Worm (Caenorhabditis elegans) whole organism, mixed stage, embryonic: Measurements from ENCODE around the gene cdh-7.

ENCODE experiments used
- blmp-1 ChIP-seq: fragments of 150-350 bp; optimal IDR thresholded peaks from 2 replicates; lab custom pipeline; 2014; ENCODE audit warnings: missing biosample characterization, missing genetic modification characterization
- ceh-43 ChIP-seq: fragments of 200-800 bp; sonication (Bioruptor generic); optimal IDR thresholded peaks from 2 replicates; lab custom pipeline; 2018; ENCODE audit warnings: mild to moderate bottlenecking, missing genetic modification characterization, moderate library complexity, missing compliant biosample characterization
- ces-1 ChIP-seq: fragments of 150-350 bp; optimal IDR thresholded peaks from 2 replicates; lab custom pipeline; 2014; ENCODE audit warnings: missing biosample characterization, missing genetic modification reagents, missing genetic modification characterization
- elt-1 ChIP-seq: sonication (generic microtip); optimal IDR thresholded peaks from 2 replicates; lab custom pipeline; 2017; ENCODE audit warnings: missing genetic modification characterization, mild to moderate bottlenecking, missing compliant biosample characterization, antibody characterized with exemption, moderate library complexity, borderline replicate concordance; ENCODE audit not compliant: insufficient read depth
- elt-3 ChIP-seq: fragments of 150-350 bp; optimal IDR thresholded peaks from 2 replicates; lab custom pipeline; 2014; ENCODE audit warnings: missing biosample characterization, missing genetic modification characterization
- lin-13 ChIP-seq: fragments of 150-350 bp; optimal IDR thresholded peaks from 2 replicates; lab custom pipeline; 2014; ENCODE audit warnings: missing biosample characterization, missing genetic modification characterization
- lin-32 ChIP-seq: fragments of 200-800 bp; sonication (Bioruptor generic); optimal IDR thresholded peaks from 2 replicates; lab custom pipeline; 2018; ENCODE audit warnings: mild to moderate bottlenecking, missing genetic modification characterization, missing compliant biosample characterization
- mab-5 ChIP-seq: fragments of 150-350 bp; optimal IDR thresholded peaks from 2 replicates; lab custom pipeline; 2014; ENCODE audit warnings: missing biosample characterization, missing genetic modification characterization
- mep-1 ChIP-seq: fragments of 150-350 bp; optimal IDR thresholded peaks from 2 replicates; lab custom pipeline; 2017; ENCODE audit warnings: missing biosample characterization, missing genetic modification reagents, missing genetic modification characterization, inconsistent platforms
- nhr-12 ChIP-seq: fragments of 150-350 bp; optimal IDR thresholded peaks from 2 replicates; lab custom pipeline; 2014; ENCODE audit warnings: missing biosample characterization, missing genetic modification characterization
- nhr-237 ChIP-seq: fragments of 150-350 bp; optimal IDR thresholded peaks from 2 replicates; lab custom pipeline; 2014; ENCODE audit warnings: missing biosample characterization, missing genetic modification characterization
- nhr-28 ChIP-seq: fragments of 150-350 bp; optimal IDR thresholded peaks from 2 replicates; lab custom pipeline; 2014; ENCODE audit warnings: missing biosample characterization, missing genetic modification characterization
- snpc-4 ChIP-seq: fragments of 150-350 bp; optimal IDR thresholded peaks from 2 replicates; lab custom pipeline; 2014; ENCODE audit warnings: missing biosample characterization, missing genetic modification characterization
- ztf-11 ChIP-seq: fragments of 150-350 bp; optimal IDR thresholded peaks from 2 replicates; lab custom pipeline; 2014; ENCODE audit warnings: missing biosample characterization, missing genetic modification characterization

DNA sequence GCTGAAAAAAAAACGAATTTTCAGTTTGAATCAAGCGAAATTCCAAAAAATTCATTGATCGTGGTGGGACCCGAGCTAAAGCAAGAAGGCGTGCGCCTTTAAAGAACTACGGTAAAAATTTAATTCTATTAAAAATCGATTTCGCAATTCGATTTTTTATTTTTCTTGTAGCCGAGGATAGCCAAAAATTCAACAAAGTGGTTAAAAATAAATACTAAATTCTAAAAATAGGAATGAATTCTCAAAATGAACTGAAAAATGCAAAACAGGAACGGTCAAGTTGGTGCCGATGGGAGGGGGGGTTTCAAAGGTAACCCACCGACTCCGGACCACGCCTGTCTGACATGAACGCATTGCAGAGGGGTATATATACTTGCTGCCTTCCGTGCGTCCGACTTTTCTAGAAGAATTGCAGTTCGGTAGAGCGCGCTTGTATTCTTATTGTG lies 41.9 kb upstream of the cdh-7 start:
- TF ChIP-seq ztf-11 (tag; lab: Kevin White, UChicago) (no peak), snpc-4 (tag; lab: Kevin White, UChicago) (no peak), elt-3 (no peak), nhr-12 (tag; lab: Kevin White, UChicago) (no peak), elt-1 (tag; lab: Kevin White, UChicago) (no peak), blmp-1 (tag; lab: Kevin White, UChicago) (no peak), lin-32 (GFP tag; lab: Kevin White, UChicago) (no peak), nhr-28 (no peak), ces-1 (GFP tag; lab: Kevin White, UChicago) (no peak), ceh-43 (no peak), mab-5 (tag; lab: Kevin White, UChicago) (no peak), lin-13 (tag; lab: Kevin White, UChicago) (no peak), nhr-237 (tag; lab: Kevin White, UChicago) (no peak), mep-1 (tag; lab: Kevin White, UChicago) (no peak)
